Worm (Caenorhabditis elegans) whole organism, L1 larva: Measurements from ENCODE around the gene smi-1.

Source experiments
- C16A3.4 ChIP-seq: fragments of 150-350 bp; optimal IDR thresholded peaks from 2 replicates; lab custom pipeline; 2014; ENCODE audit warnings: missing biosample characterization, missing genetic modification characterization
- alr-1 ChIP-seq: fragments of 200-800 bp; sonication (Bioruptor generic); optimal IDR thresholded peaks from 2 replicates; lab custom pipeline; 2018; ENCODE audit warnings: borderline replicate concordance, mild to moderate bottlenecking, missing genetic modification characterization, missing compliant biosample characterization
- ceh-82 ChIP-seq, 3 experiments: fragments of 150-350 bp in 1 of 3; sonication (generic microtip) in 2 of 3; optimal IDR thresholded peaks; 2 replicates each; lab custom pipeline; 2014 to 2017; ENCODE audit warnings: missing biosample characterization in 3 of 3, missing genetic modification characterization in 3 of 3
- ceh-88 ChIP-seq: fragments of 200-800 bp; sonication (Bioruptor generic); IDR thresholded peaks from 2 replicates; pipeline ENCODE4 v1.3.6; 2022; ENCODE audit warnings: missing genetic modification characterization, missing compliant biosample characterization
- ceh-90 ChIP-seq: sonication (generic microtip); optimal IDR thresholded peaks from 2 replicates; lab custom pipeline; 2016; ENCODE audit warnings: missing genetic modification characterization, missing compliant biosample characterization
- ces-1 ChIP-seq: fragments of 150-350 bp; optimal IDR thresholded peaks from 2 replicates; lab custom pipeline; 2014; ENCODE audit warnings: missing biosample characterization, missing genetic modification reagents, missing genetic modification characterization
- dpl-1 ChIP-seq, 3 experiments: fragments of 150-350 bp in 2 of 3; sonication (generic microtip) in 1 of 3; optimal IDR thresholded peaks; 2 replicates each; lab custom pipeline; 2014 to 2017; ENCODE audit warnings: missing biosample characterization in 3 of 3, missing genetic modification characterization in 3 of 3, missing genetic modification reagents in 3 of 3
- fkh-4 ChIP-seq: sonication (generic microtip); optimal IDR thresholded peaks from 2 replicates; lab custom pipeline; 2016; ENCODE audit warnings: missing compliant biosample characterization, missing genetic modification characterization, borderline replicate concordance
- fkh-8 ChIP-seq: sonication (generic microtip); optimal IDR thresholded peaks from 2 replicates; lab custom pipeline; 2016; ENCODE audit warnings: mild to moderate bottlenecking, missing genetic modification characterization, missing compliant biosample characterization
- fos-1 ChIP-seq: fragments of 150-350 bp; optimal IDR thresholded peaks from 2 replicates; lab custom pipeline; 2014; ENCODE audit warnings: missing biosample characterization, missing genetic modification characterization
- grh-1 ChIP-seq: fragments of 200-800 bp; sonication (Bioruptor generic); IDR thresholded peaks from 2 replicates; pipeline ENCODE4 v1.3.6; 2022; ENCODE audit warnings: missing genetic modification reagents, missing genetic modification characterization, missing compliant biosample characterization
- lin-13 ChIP-seq: fragments of 150-350 bp; optimal IDR thresholded peaks from 2 replicates; lab custom pipeline; 2014; ENCODE audit warnings: missing biosample characterization, missing genetic modification reagents, missing genetic modification characterization
- lin-14 ChIP-seq: fragments of 200-800 bp; sonication (Bioruptor generic); optimal IDR thresholded peaks from 2 replicates; lab custom pipeline; 2018; ENCODE audit warnings: mild to moderate bottlenecking, missing genetic modification characterization, moderate library complexity, missing compliant biosample characterization
- lin-15B ChIP-seq: fragments of 150-350 bp; sonication (generic microtip); optimal IDR thresholded peaks from 3 replicates; lab custom pipeline; 2014; ENCODE audit warnings: missing biosample characterization, missing genetic modification characterization
- lin-35 ChIP-seq, 2 experiments: fragments of 150-350 bp; optimal IDR thresholded peaks; 2 replicates each; lab custom pipeline; 2014; ENCODE audit warnings: missing biosample characterization in 2 of 2, missing genetic modification characterization in 2 of 2, missing genetic modification reagents in 2 of 2
- lsy-2 ChIP-seq, 2 experiments: fragments of 150-350 bp; optimal IDR thresholded peaks; 2 replicates each; lab custom pipeline; 2014; ENCODE audit warnings: missing biosample characterization in 2 of 2, missing genetic modification characterization in 2 of 2
- mab-9 ChIP-seq: fragments of 200-800 bp; sonication (Bioruptor generic); IDR thresholded peaks from 2 replicates; pipeline ENCODE4 v1.3.6; 2022; ENCODE audit warnings: missing genetic modification reagents, missing genetic modification characterization, missing compliant biosample characterization
- nhr-20 ChIP-seq: sonication (generic microtip); optimal IDR thresholded peaks from 2 replicates; lab custom pipeline; 2016; ENCODE audit warnings: mild to moderate bottlenecking, missing genetic modification characterization, missing compliant biosample characterization
- nhr-76 ChIP-seq: sonication (generic microtip); optimal IDR thresholded peaks from 2 replicates; lab custom pipeline; 2017; ENCODE audit warnings: missing biosample characterization, missing genetic modification characterization
- nhr-85 ChIP-seq: sonication (generic microtip); peaks from one replicate; lab custom pipeline; 2016; ENCODE audit warnings: missing genetic modification characterization, inconsistent platforms, missing compliant biosample characterization
- pqm-1 ChIP-seq: sonication (generic microtip); optimal IDR thresholded peaks from 3 replicates; lab custom pipeline; 2017; ENCODE audit warnings: missing biosample characterization, missing genetic modification characterization
- rnt-1 ChIP-seq: sonication (generic microtip); optimal IDR thresholded peaks from 2 replicates; lab custom pipeline; 2016; ENCODE audit warnings: mild to moderate bottlenecking, missing genetic modification characterization, moderate library complexity, missing compliant biosample characterization
- snu-23 ChIP-seq: sonication (generic microtip); optimal IDR thresholded peaks from 2 replicates; lab custom pipeline; 2016; ENCODE audit warnings: missing genetic modification characterization, missing compliant biosample characterization
- swsn-7 ChIP-seq: sonication (generic microtip); optimal IDR thresholded peaks from 2 replicates; lab custom pipeline; 2016; ENCODE audit warnings: missing genetic modification characterization, missing compliant biosample characterization
- vab-15 ChIP-seq: sonication (generic microtip); optimal IDR thresholded peaks from 2 replicates; lab custom pipeline; 2017; ENCODE audit warnings: missing genotype, mild to moderate bottlenecking, missing genetic modification characterization, missing compliant biosample characterization
- xbp-1 ChIP-seq: sonication (generic microtip); optimal IDR thresholded peaks from 2 replicates; lab custom pipeline; 2016; ENCODE audit warnings: missing genetic modification characterization, missing compliant biosample characterization
- ztf-4 ChIP-seq: fragments of 150-350 bp; optimal IDR thresholded peaks from 2 replicates; lab custom pipeline; 2014; ENCODE audit warnings: missing biosample characterization, missing genetic modification characterization

Gene smi-1

ce11 chrIII:1876267-1876865, 1.8 kb upstream of the smi-1 start:
- TF ChIP-seq ceh-88 (GFP tag; lab: Robert Waterston, UW) (no peak), nhr-76 (tag; lab: Kevin White, UChicago) (no peak)
- TF ChIP-seq, all 84 proteins: peak for 0

ce11 chrIII:1877189-1877588, 976 bp upstream of the smi-1 start:
- peak in 1 of 2 experiments; percentile 31 for TF ChIP-seq lsy-2 (tag; optimal IDR thresholded peaks at IDR 0.05; lab: Kevin White, UChicago)
- TF ChIP-seq pqm-1 (tag; lab: Kevin White, UChicago): no peak
- peak; percentile 0 for TF ChIP-seq lin-13

- TF ChIP-seq lin-15B (tag; lab: Kevin White, UChicago) (no peak), vab-15 (tag; lab: Kevin White, UChicago) (no peak), fkh-4 (no peak), fos-1 (tag; lab: Kevin White, UChicago) (no peak), swsn-7 (tag; lab: Kevin White, UChicago) (no peak), lin-14 (GFP tag; lab: Kevin White, UChicago) (no peak)
- TF ChIP-seq, all 84 proteins: peak for 0
These were observed 753 bp downstream of the smi-1 start for ce11 chrIII:1878918-1879317.

- no peak for TF ChIP-seq C16A3.4 (tag; lab: Kevin White, UChicago)
- TF ChIP-seq, all 84 proteins: peak for 0
These were observed 2.1 kb downstream of the smi-1 start for ce11 chrIII:1880221-1880620.

- TF ChIP-seq ceh-90 (tag; lab: Kevin White, UChicago) (no peak), lin-14 (GFP tag; lab: Kevin White, UChicago) (no peak), alr-1 (tag; lab: Kevin White, UChicago) (no peak), fkh-8 (no peak), swsn-7 (tag; lab: Kevin White, UChicago) (no peak), lin-15B (tag; lab: Kevin White, UChicago) (no peak)
These were observed 4.5 kb downstream of the smi-1 start for ce11 chrIII:1882678-1883077.

ce11 chrIII:1886914-1887313, 8.7 kb downstream of the smi-1 start:
- TF ChIP-seq fkh-4 (no peak), mab-9 (GFP tag; lab: Robert Waterston, UW) (no peak), ceh-82 (tag; optimal IDR thresholded peaks at IDR 0.05; lab: Kevin White, UChicago) (no peak), snu-23 (GFP tag; lab: Kevin White, UChicago) (no peak), rnt-1 (tag; lab: Kevin White, UChicago) (no peak), lsy-2 (tag; optimal IDR thresholded peaks at IDR 0.05; lab: Kevin White, UChicago) (no peak), nhr-76 (tag; lab: Kevin White, UChicago) (no peak), grh-1 (GFP tag; lab: Robert Waterston, UW) (no peak), dpl-1 (GFP tag; optimal IDR thresholded peaks at IDR 0.05; lab: Kevin White, UChicago) (no peak)
- TF ChIP-seq, all 84 proteins: peak for 0

ce11 chrIII:1887354-1887753, 9.2 kb downstream of the smi-1 start, which contains the start of gene B0524.3:
TSS of gene B0524.3 (plus strand) at chrIII:1887654.
- no peak for TF ChIP-seq xbp-1 (tag; lab: Kevin White, UChicago)
- TF ChIP-seq nhr-20 (tag; lab: Kevin White, UChicago): no peak

- TF ChIP-seq lin-13 (no peak), nhr-85 (tag; lab: Kevin White, UChicago) (peak; percentile 50)
These were observed 15.2 kb downstream of the smi-1 start for ce11 chrIII:1893405-1893804.

- TF ChIP-seq ces-1 (no peak), ztf-4 (tag; lab: Kevin White, UChicago) (no peak), lin-35 (GFP tag; optimal IDR thresholded peaks at IDR 0.05; lab: Kevin White, UChicago) (no peak)
These were observed 15.7 kb downstream of the smi-1 start, which contains the start of the genes B0524.5 and B0524.2 for ce11 chrIII:1893851-1894250. TSS of gene B0524.5 (minus strand) at chrIII:1893890. TSS of gene B0524.2 (plus strand) at chrIII:1894057.
